Worm (Caenorhabditis elegans): Measurements from ENCODE around the gene ZK616.3.

ce11 chrIV:5396769-5397168 lies at the start of gene ZK616.3:
- TF ChIP-seq sea-2 (GFP tag; IDR thresholded peaks at IDR 0.05) (no peak), ama-1 (optimal IDR thresholded peaks at IDR 0.05) (no peak), ama-1 (GFP tag; optimal IDR thresholded peaks at IDR 0.05) (no peak), nhr-120 (GFP tag; IDR thresholded peaks at IDR 0.05) (no peak), nhr-179 (tag; optimal IDR thresholded peaks at IDR 0.05) (no peak), unc-62 (GFP tag; optimal IDR thresholded peaks at IDR 0.05) (no peak), lin-26 (GFP tag; IDR thresholded peaks at IDR 0.05) (no peak), D2030.7 (GFP tag; IDR thresholded peaks at IDR 0.05) (no peak), madf-3 (GFP tag; IDR thresholded peaks at IDR 0.05) (no peak), nfya-1 (tag; optimal IDR thresholded peaks at IDR 0.05; ENCODE audit: borderline replicate concordance, insufficient read depth) (no peak), snpc-4 (GFP tag; optimal IDR thresholded peaks at IDR 0.05) (peak; percentile 10), snpc-4 (tag; optimal IDR thresholded peaks at IDR 0.05) (peak in 1 of 4 experiments; percentile 53)

Data from whole organism, young adult.